Fruit fly (Drosophila melanogaster): ENCODE data around the gene CG31156.
A peak's percentile ranks its signal among the peaks of the same experiment; 100 is the strongest.

CG31156 gene

DNA sequence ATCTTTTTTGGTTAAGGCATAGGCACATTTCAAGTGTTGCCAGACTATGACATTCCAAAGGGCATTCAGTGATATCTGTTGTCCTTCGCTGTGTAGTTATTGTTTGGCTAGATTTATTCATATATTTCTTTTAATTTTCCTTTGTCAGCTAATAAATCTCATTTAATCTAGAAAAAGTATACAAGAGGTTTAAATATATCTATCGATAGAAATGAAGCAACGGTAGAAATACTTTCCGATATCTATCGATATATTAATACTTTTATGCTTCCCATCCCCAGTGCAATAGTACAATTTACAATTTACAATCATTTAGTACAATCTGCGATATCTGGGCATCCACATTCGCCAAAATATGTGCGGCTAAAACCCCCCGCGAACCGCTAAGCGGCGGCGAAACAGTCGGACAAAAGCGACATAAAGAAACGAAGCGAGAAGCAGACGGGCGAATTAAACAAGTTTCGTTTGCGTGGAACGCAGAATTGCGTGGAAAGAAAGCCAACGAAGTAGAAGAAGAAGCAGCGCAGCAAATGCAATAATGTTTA is 26.0 kb downstream of the CG31156 start, which contains the start of gene Efa6 (continued):
- TF ChIP-seq CG13296 (GFP tag; optimal IDR thresholded peaks at IDR 0.05): peak; percentile 5
- TF ChIP-seq ems (GFP tag; optimal IDR thresholded peaks at IDR 0.05): peak; percentile 15
- peak; percentile 28 for TF ChIP-seq Fer3 (tag; optimal IDR thresholded peaks at IDR 0.05)
- TF ChIP-seq z (GFP tag; IDR thresholded peaks at IDR 0.05): no peak
- peak; percentile 2 for TF ChIP-seq dm (GFP tag; optimal IDR thresholded peaks at IDR 0.05)
- peak; percentile 62 for TF ChIP-seq CG9727 (GFP tag; optimal IDR thresholded peaks at IDR 0.05)
- peak; percentile 28 for TF ChIP-seq CG13624 (GFP tag; optimal IDR thresholded peaks at IDR 0.05)
- no peak for TF ChIP-seq disco-r (GFP tag; optimal IDR thresholded peaks at IDR 0.05)
- TF ChIP-seq Sox102F (GFP tag; optimal IDR thresholded peaks at IDR 0.05): no peak
- no peak for TF ChIP-seq CG8359 (GFP tag; optimal IDR thresholded peaks at IDR 0.05; ENCODE audit: borderline replicate concordance)
- TF ChIP-seq corto (GFP tag; optimal IDR thresholded peaks at IDR 0.05): no peak
- TF ChIP-seq grn (GFP tag; optimal IDR thresholded peaks at IDR 0.05): peak; percentile 93
- peak; percentile 31 for TF ChIP-seq Antp (GFP tag; optimal IDR thresholded peaks at IDR 0.05)
- TF ChIP-seq CG15073 (GFP tag; optimal IDR thresholded peaks at IDR 0.05): no peak
- peak; percentile 95 for TF ChIP-seq CG3995 (GFP tag; optimal IDR thresholded peaks at IDR 0.05)
- TF ChIP-seq ato (GFP tag; IDR thresholded peaks at IDR 0.05; ENCODE audit: partially characterized antibody): peak; percentile 66; the same call in 1 of the 2 replicates
- 0 out of 2 replicates have a peak, but pooled peaks have one; percentile 9 for TF ChIP-seq ssp (GFP tag; IDR thresholded peaks at IDR 0.05)
- no peak for TF ChIP-seq Mad (GFP tag; optimal IDR thresholded peaks at IDR 0.05)
- peak; percentile 40 for TF ChIP-seq Fer1 (GFP tag; optimal IDR thresholded peaks at IDR 0.05)
- no peak for TF ChIP-seq ap (GFP tag; IDR thresholded peaks at IDR 0.05)
- no peak for TF ChIP-seq CG11695 (GFP tag; IDR thresholded peaks at IDR 0.05)
- TF ChIP-seq sens (GFP tag): peak; percentile 91

DNA sequence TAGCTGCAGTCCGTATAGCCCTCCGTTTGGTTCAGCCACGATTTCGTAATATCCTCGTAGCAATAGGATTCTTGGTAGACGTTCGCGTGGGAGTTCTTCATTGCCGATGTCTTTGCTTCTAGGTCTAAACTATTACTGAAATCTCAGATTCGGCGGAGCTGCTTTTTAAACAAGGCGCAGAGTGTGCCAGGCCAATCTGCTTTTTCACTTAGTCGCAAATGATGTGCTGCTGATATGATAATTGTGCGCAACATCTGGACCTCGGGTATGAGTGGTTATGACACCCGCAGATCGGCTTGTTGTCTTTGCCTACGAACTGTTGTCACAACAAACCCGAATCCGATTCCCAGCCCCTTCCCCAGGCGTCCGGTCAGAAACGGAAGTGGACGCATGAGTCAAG is 26.9 kb downstream of the CG31156 start, which contains the start of gene btn:
TSS of gene btn (minus strand) at position 101 of the 400 bp plus-strand sequence.
- peak in 1 of 2 experiments; percentile 12 for TF ChIP-seq Pdp1 (GFP tag; optimal IDR thresholded peaks at IDR 0.05)
- TF ChIP-seq twi (tag; optimal IDR thresholded peaks at IDR 0.05): peak; percentile 84
- TF ChIP-seq Hr39 (optimal IDR thresholded peaks at IDR 0.05): no peak

DNA sequence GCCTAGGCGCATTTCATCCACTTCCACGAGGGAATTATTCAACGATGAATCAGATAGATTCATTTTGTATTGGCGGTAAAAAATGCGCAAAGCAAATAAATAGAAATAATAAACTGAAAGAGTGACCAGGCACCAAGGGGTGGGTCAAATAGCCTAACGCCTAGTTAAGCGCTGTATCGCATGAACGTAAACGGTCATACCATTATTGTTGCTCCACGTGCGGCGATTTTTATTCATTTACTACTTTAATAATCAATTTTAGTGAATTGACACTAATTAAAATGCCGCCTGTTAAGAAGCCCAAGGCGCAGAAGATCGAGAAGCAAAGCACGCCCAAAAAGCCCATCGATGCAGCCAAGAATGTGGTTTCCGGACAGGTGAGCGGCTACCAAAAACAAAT is 28.9 kb downstream of the CG31156 start, which contains the start of the genes CG33107 and CG6937:
TSS of gene CG33107 (minus strand) at position 137 of the 400 bp plus-strand sequence.
TSS of gene CG6937 (plus strand) at position 192 of the 400 bp plus-strand sequence.
- TF ChIP-seq Bteb2 (GFP tag; optimal IDR thresholded peaks at IDR 0.05): no peak
- peak; percentile 65 for TF ChIP-seq CG1603 (tag; optimal IDR thresholded peaks at IDR 0.05)
- TF ChIP-seq CG8944 (GFP tag; optimal IDR thresholded peaks at IDR 0.05): no peak
- TF ChIP-seq CG17829 (tag; optimal IDR thresholded peaks at IDR 0.05): peak; percentile 17
- no peak for TF ChIP-seq CG1832 (GFP tag; optimal IDR thresholded peaks at IDR 0.05)
- no peak for TF ChIP-seq mirr (GFP tag; optimal IDR thresholded peaks at IDR 0.05)
- TF ChIP-seq CG17385 (GFP tag; optimal IDR thresholded peaks at IDR 0.05): no peak
- no peak for TF ChIP-seq CG7745 (tag; optimal IDR thresholded peaks at IDR 0.05)
- no peak for TF ChIP-seq CG2712 (tag; optimal IDR thresholded peaks at IDR 0.05)
- TF ChIP-seq Scr (GFP tag; IDR thresholded peaks at IDR 0.05; ENCODE audit: partially characterized antibody): peak; percentile 28; the same call in 1 of the 2 replicates
- peak; percentile 72 for TF ChIP-seq MESR4 (GFP tag; optimal IDR thresholded peaks at IDR 0.05)
- TF ChIP-seq CG5245 (GFP tag; optimal IDR thresholded peaks at IDR 0.05): no peak
- peak; percentile 30; the same call in 1 of the 2 replicates for TF ChIP-seq amos (GFP tag; IDR thresholded peaks at IDR 0.05; ENCODE audit: partially characterized antibody)
- TF ChIP-seq dysf (GFP tag; IDR thresholded peaks at IDR 0.05): no peak
- TF ChIP-seq pzg (GFP tag; optimal IDR thresholded peaks at IDR 0.05): peak; percentile 76
- no peak for TF ChIP-seq gsb (GFP tag; IDR thresholded peaks at IDR 0.05)
- peak; percentile 33; the same call in 1 of the 2 replicates for TF ChIP-seq Rfx (GFP tag; IDR thresholded peaks at IDR 0.05)
- peak; percentile 21 for TF ChIP-seq hkb (optimal IDR thresholded peaks at IDR 0.05)
- TF ChIP-seq hkb (GFP tag; IDR thresholded peaks at IDR 0.05): no peak
- TF ChIP-seq CG9797 (GFP tag; optimal IDR thresholded peaks at IDR 0.05): peak; percentile 82
- no peak for TF ChIP-seq seq (GFP tag; IDR thresholded peaks at IDR 0.05)
- TF ChIP-seq CG34376 (GFP tag; optimal IDR thresholded peaks at IDR 0.05): peak; percentile 0
- TF ChIP-seq ftz-f1 (GFP tag; optimal IDR thresholded peaks at IDR 0.05): peak; percentile 86
- TF ChIP-seq pros (GFP tag; optimal IDR thresholded peaks at IDR 0.05): no peak
- TF ChIP-seq Dp (GFP tag; optimal IDR thresholded peaks at IDR 0.05): peak; percentile 77
